Worm (Caenorhabditis elegans): Measurements from ENCODE around the gene T08D2.8.
"Not testable (repeated sequence)": the region's sequence is repeated elsewhere in the genome, so short reads cannot be mapped to it uniquely, and the experiment has no call there.

Gene T08D2.8

DNA sequence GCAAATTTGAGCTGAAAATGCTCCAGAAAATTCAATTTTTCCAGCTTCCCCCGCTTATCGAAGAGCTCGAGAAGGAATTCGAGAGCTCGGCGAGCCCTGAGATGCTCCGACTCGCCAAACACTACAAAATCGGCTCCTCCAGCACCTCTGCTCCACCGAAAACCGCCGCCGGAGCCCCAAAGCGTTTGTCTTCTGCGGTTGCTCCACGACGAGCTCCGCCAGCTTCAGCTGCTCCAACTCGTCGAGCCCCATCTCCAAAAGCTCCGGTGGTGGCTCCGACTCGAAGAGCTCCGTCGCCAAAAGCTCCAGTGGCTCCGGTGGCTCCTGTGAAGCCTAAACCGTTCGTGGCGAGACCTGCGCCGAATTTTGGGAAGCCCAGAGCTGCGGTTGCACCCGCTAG, 3.8 kb downstream of the T08D2.8 start:
- TF ChIP-seq pha-4 (tag; optimal IDR thresholded peaks at IDR 0.05) (no peak), ztf-11 (tag; optimal IDR thresholded peaks at IDR 0.05) (no peak), fos-1 (tag; optimal IDR thresholded peaks at IDR 0.05) (no peak), nhr-28 (tag; optimal IDR thresholded peaks at IDR 0.05) (no peak), skn-1 (tag; optimal IDR thresholded peaks at IDR 0.05) (no peak), mml-1 (tag; optimal IDR thresholded peaks at IDR 0.05) (no peak), unc-62 (GFP tag; optimal IDR thresholded peaks at IDR 0.05) (no peak), aly-2 (tag; optimal IDR thresholded peaks at IDR 0.05) (no peak), nhr-76 (tag; optimal IDR thresholded peaks at IDR 0.05) (no peak), lin-39 (tag; optimal IDR thresholded peaks at IDR 0.05) (no peak), ZK546.5 (tag; optimal IDR thresholded peaks at IDR 0.05) (no peak), lin-15B (tag; optimal IDR thresholded peaks at IDR 0.05) (no peak), ztf-4 (tag; optimal IDR thresholded peaks at IDR 0.05) (no peak), nhr-77 (tag; optimal IDR thresholded peaks at IDR 0.05) (no peak), egl-5 (tag; optimal IDR thresholded peaks at IDR 0.05) (no peak), hmg-11 (tag; optimal IDR thresholded peaks at IDR 0.05) (no peak), eor-1 (tag; optimal IDR thresholded peaks at IDR 0.05) (no peak), zag-1 (tag; optimal IDR thresholded peaks at IDR 0.05) (no peak), nhr-25 (tag; optimal IDR thresholded peaks at IDR 0.05) (no peak), nhr-12 (tag; optimal IDR thresholded peaks at IDR 0.05) (no peak)

DNA sequence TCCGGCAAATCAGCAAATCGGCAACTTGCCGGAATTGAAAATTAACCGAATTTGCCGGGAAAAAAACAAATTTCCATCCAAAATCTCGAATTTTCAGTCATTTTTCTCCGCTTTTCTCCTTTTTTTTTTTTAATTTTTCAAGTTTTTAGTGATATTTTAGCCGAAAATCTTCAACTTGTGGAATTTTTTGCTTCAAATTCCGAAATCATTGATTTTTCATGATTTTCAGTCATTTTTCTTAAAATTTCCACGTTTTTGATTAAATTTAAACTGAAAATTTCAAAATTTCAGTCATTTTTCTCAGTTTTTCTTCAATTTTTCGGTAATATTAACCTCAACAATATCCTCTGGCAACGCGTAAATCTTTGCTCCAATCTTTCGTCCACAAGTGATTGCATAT, 17.1 kb downstream of the T08D2.8 start, which contains the start of gene Y73B3B.3:
Gene Y73B3B.3 (plus strand): TSS at position 301 of the 400 bp plus-strand sequence.
- TF ChIP-seq fos-1 (tag; optimal IDR thresholded peaks at IDR 0.05); ceh-16 (tag; optimal IDR thresholded peaks at IDR 0.05); nfya-1 (tag; optimal IDR thresholded peaks at IDR 0.05; ENCODE audit: insufficient read depth): not testable (repeated sequence)

- TF ChIP-seq lin-15B, mdl-1, zag-1 (tag; optimal IDR thresholded peaks at IDR 0.05): not testable (repeated sequence)
These were observed 18.5 kb downstream of the T08D2.8 start, which contains the start of gene Y73B3B.1 for ce11 chrX:211141-211540. Y73B3B.1 (minus strand) TSS chrX:211241.

DNA sequence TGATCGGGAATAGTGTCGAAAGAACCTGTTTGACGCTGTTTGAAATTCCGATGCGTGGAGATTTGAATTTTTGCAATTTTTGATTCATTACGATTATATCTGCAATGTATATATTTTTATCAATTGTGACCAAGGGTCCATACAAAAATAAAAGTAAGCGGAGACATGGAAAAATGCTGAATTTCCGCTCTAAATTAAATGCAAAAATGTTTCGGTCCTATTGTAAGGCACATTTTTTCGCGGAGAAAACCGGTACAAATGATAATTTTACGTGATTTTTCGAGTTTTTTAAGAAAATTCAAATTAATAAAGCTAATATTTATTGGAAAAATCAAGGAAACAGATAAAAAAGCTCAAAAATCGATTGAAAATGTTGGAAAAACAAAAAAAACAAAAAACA, 22.9 kb downstream of the T08D2.8 start, which contains the start of gene set-28:
Gene set-28 (minus strand): TSS at position 101 of the 400 bp plus-strand sequence.
- not testable (repeated sequence) for TF ChIP-seq unc-39, daf-12, elt-3 (tag; optimal IDR thresholded peaks at IDR 0.05)

DNA sequence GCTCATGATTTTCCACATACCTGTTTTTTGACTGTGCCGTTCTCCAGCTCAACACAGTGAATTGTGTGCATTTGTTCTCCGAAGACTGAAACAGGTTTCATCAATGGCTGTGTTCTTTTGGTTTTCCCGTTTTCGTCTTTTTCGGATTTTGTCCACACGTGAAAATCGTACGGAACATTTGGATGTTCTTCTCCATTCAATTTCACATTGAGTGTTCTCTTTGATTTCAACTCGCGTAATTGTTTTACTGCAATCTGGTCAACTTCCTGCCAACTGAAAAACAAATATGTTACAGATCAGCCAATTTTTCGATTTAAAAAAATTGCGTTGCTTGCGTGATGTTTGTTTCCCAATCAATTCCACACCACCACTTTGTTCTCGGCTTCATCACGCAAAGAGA, 36.7 kb downstream of the T08D2.8 start, which contains the start of gene AC8.3:
Gene AC8.3 (minus strand): TSS at position 101 of the 400 bp plus-strand sequence.
- TF ChIP-seq lin-15B (tag; optimal IDR thresholded peaks at IDR 0.05); nhr-43 (tag; optimal IDR thresholded peaks at IDR 0.05; ENCODE audit: poor library complexity, severe bottlenecking); nhr-23 (tag; optimal IDR thresholded peaks at IDR 0.05): not testable (repeated sequence)

DNA sequence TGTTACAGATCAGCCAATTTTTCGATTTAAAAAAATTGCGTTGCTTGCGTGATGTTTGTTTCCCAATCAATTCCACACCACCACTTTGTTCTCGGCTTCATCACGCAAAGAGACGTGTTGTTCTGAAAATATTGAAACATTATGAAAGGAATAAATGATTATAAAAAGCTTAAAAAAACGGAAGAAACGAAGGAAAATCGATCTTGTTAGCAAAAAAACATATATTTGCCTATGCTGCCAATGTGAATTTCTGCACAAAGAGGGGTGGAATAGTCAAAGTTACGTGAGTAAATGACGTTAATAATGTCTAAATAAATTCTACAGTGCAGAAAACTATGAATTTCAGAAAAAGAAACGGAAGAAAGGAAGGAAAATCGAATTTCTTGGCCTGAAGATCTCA, 46.4 kb downstream of the T08D2.8 start, which contains the start of gene AC8.10:
Gene AC8.10 (minus strand): TSS at position 101 of the 400 bp plus-strand sequence.
- not testable (repeated sequence) for TF ChIP-seq lsy-12, nhr-23, ZK546.5 (tag; optimal IDR thresholded peaks at IDR 0.05)
